Worm (Caenorhabditis elegans) whole organism, L4 larva: ENCODE results near the gene F59B10.2.

Source experiments
- F10B5.3 ChIP-seq: sonication (generic microtip); optimal IDR thresholded peaks from 2 replicates; lab custom pipeline; 2016; ENCODE audit warnings: mild to moderate bottlenecking, missing genetic modification characterization, missing compliant biosample characterization
- F37D6.2 ChIP-seq: sonication (generic microtip); optimal IDR thresholded peaks from 2 replicates; lab custom pipeline; 2016; ENCODE audit warnings: mild to moderate bottlenecking, missing genetic modification characterization, missing compliant biosample characterization
- F44E2.7 ChIP-seq: fragments of 200-800 bp; sonication (Bioruptor generic); IDR thresholded peaks from 2 replicates; pipeline ENCODE4 v2.1.2; 2022; ENCODE audit warnings: missing genetic modification characterization, missing compliant biosample characterization
- T20F7.1 ChIP-seq: fragments of 200-800 bp; sonication (Bioruptor generic); optimal IDR thresholded peaks from 2 replicates; lab custom pipeline; 2018; ENCODE audit warnings: mild to moderate bottlenecking, missing genetic modification characterization, missing compliant biosample characterization
- T26A8.4 ChIP-seq: fragments of 200-800 bp; sonication (Bioruptor generic); IDR thresholded peaks from 2 replicates; pipeline ENCODE4 v1.3.6; 2022; ENCODE audit warnings: missing genetic modification characterization, missing compliant biosample characterization
- Y5F2A.4 ChIP-seq: fragments of 200-800 bp; sonication (Bioruptor generic); optimal IDR thresholded peaks from 2 replicates; lab custom pipeline; 2018; ENCODE audit warnings: mild to moderate bottlenecking, missing genetic modification characterization, missing compliant biosample characterization
- ZK337.2 ChIP-seq: fragments of 200-800 bp; sonication (Bioruptor generic); IDR thresholded peaks from 2 replicates; pipeline ENCODE4 v1.3.6; 2022; ENCODE audit warnings: missing genetic modification reagents, missing genetic modification characterization, missing compliant biosample characterization
- aly-2 ChIP-seq: sonication (generic microtip); optimal IDR thresholded peaks from 2 replicates; lab custom pipeline; 2018; ENCODE audit warnings: missing biosample characterization, missing genetic modification characterization
- arid-1 ChIP-seq: fragments of 200-800 bp; sonication (Bioruptor generic); conservative IDR thresholded peaks from 2 replicates; pipeline ENCODE4 v1.3.6; 2022; ENCODE audit warnings: missing genetic modification reagents, missing genetic modification characterization, missing compliant biosample characterization
- ceh-20 ChIP-seq: fragments of 200-800 bp; sonication (Bioruptor generic); IDR thresholded peaks from 2 replicates; pipeline ENCODE4 v1.3.6; 2022; ENCODE audit warnings: missing genetic modification reagents, missing genetic modification characterization, missing compliant biosample characterization
- ceh-28 ChIP-seq: fragments of 150-350 bp; optimal IDR thresholded peaks from 2 replicates; lab custom pipeline; 2014; ENCODE audit warnings: missing biosample characterization, missing genetic modification reagents, missing genetic modification characterization
- ceh-44 ChIP-seq: fragments of 200-800 bp; sonication (Bioruptor generic); IDR thresholded peaks from 2 replicates; pipeline ENCODE4 v1.3.6; 2022; ENCODE audit warnings: missing genetic modification reagents, missing genetic modification characterization, missing compliant biosample characterization
- ceh-82 ChIP-seq: sonication (generic microtip); optimal IDR thresholded peaks from 2 replicates; lab custom pipeline; 2017; ENCODE audit warnings: missing biosample characterization, missing genetic modification characterization
- ces-1 ChIP-seq: fragments of 150-350 bp; sonication (generic microtip); optimal IDR thresholded peaks from 4 replicates; lab custom pipeline; 2014; ENCODE audit warnings: missing biosample characterization, missing genetic modification reagents, missing genetic modification characterization
- daf-16 ChIP-seq, 3 experiments: sonication (generic microtip); optimal IDR thresholded peaks; 2 replicates each; lab custom pipeline; 2016 to 2017; ENCODE audit warnings: missing genetic modification characterization in 3 of 3, missing genetic modification reagents in 3 of 3, mild to moderate bottlenecking in 2 of 3, missing compliant biosample characterization in 2 of 3, missing biosample characterization in 1 of 3, moderate library complexity in 1 of 3
- dmd-6 ChIP-seq: fragments of 200-800 bp; sonication (Bioruptor generic); IDR thresholded peaks from 2 replicates; pipeline ENCODE4 v1.3.6; 2022; ENCODE audit warnings: missing genetic modification reagents, missing genetic modification characterization, missing compliant biosample characterization
- dmd-8 ChIP-seq: fragments of 200-800 bp; sonication (Bioruptor generic); IDR thresholded peaks from 2 replicates; pipeline ENCODE4 v1.3.6; 2022; ENCODE audit warnings: missing genetic modification characterization, missing compliant biosample characterization
- dpl-1 ChIP-seq: fragments of 150-350 bp; optimal IDR thresholded peaks from 2 replicates; lab custom pipeline; 2014; ENCODE audit warnings: missing biosample characterization, missing genetic modification reagents, missing genetic modification characterization
- dve-1 ChIP-seq: sonication (generic microtip); optimal IDR thresholded peaks from 2 replicates; lab custom pipeline; 2017; ENCODE audit warnings: antibody characterized with exemption, mild to moderate bottlenecking, missing genetic modification characterization, missing compliant biosample characterization; ENCODE audit not compliant: insufficient read depth
- fkh-10 ChIP-seq: fragments of 150-350 bp; optimal IDR thresholded peaks from 2 replicates; lab custom pipeline; 2014; ENCODE audit warnings: missing biosample characterization, missing genetic modification reagents, missing genetic modification characterization
- gei-8 ChIP-seq: fragments of 200-800 bp; sonication (Bioruptor generic); optimal IDR thresholded peaks from 2 replicates; lab custom pipeline; 2018; ENCODE audit warnings: mild to moderate bottlenecking, missing genetic modification characterization, missing compliant biosample characterization
- hif-1 ChIP-seq, 2 experiments: sonication (generic microtip); optimal IDR thresholded peaks; 2 replicates each; lab custom pipeline; 2016 to 2017; ENCODE audit warnings: missing compliant biosample characterization in 2 of 2, missing genetic modification characterization in 2 of 2, missing genetic modification reagents in 2 of 2, missing genotype in 2 of 2, mild to moderate bottlenecking in 1 of 2
- hlh-11 ChIP-seq: fragments of 200-800 bp; sonication (Bioruptor generic); optimal IDR thresholded peaks from 2 replicates; lab custom pipeline; 2018; ENCODE audit warnings: mild to moderate bottlenecking, missing genetic modification characterization, missing compliant biosample characterization
- hlh-30 ChIP-seq: sonication (generic microtip); optimal IDR thresholded peaks from 2 replicates; lab custom pipeline; 2017; ENCODE audit warnings: antibody characterized with exemption, mild to moderate bottlenecking, missing genetic modification characterization, missing compliant biosample characterization; ENCODE audit not compliant: insufficient read depth
- jun-1 ChIP-seq: fragments of 150-350 bp; optimal IDR thresholded peaks from 2 replicates; lab custom pipeline; 2014; ENCODE audit warnings: missing biosample characterization, missing genetic modification reagents, missing genetic modification characterization
- lin-29 ChIP-seq: fragments of 200-800 bp; sonication (Bioruptor generic); IDR thresholded peaks from 2 replicates; pipeline ENCODE4 v1.3.6; 2022; ENCODE audit warnings: missing genetic modification reagents, missing genetic modification characterization, missing compliant biosample characterization
- lin-39 ChIP-seq: fragments of 150-350 bp; optimal IDR thresholded peaks from 2 replicates; lab custom pipeline; 2014; ENCODE audit warnings: missing biosample characterization, missing genetic modification reagents, missing genetic modification characterization
- lir-3 ChIP-seq: sonication (generic microtip); optimal IDR thresholded peaks from 2 replicates; lab custom pipeline; 2016; ENCODE audit warnings: mild to moderate bottlenecking, missing genetic modification characterization, missing compliant biosample characterization
- lsy-2 ChIP-seq, 2 experiments: fragments of 150-350 bp in 1 of 2; sonication (generic microtip) in 1 of 2; optimal IDR thresholded peaks; 2 replicates each; lab custom pipeline; 2014 to 2017; ENCODE audit warnings: missing biosample characterization in 2 of 2, missing genetic modification characterization in 2 of 2
- mdl-1 ChIP-seq, 2 experiments: fragments of 150-350 bp in 1 of 2; sonication (generic microtip) in 1 of 2; optimal IDR thresholded peaks; 2 replicates each; lab custom pipeline; 2014 to 2017; ENCODE audit warnings: missing biosample characterization in 2 of 2, missing genetic modification characterization in 2 of 2
- mep-1 ChIP-seq: fragments of 150-350 bp; sonication (generic microtip); optimal IDR thresholded peaks from 3 replicates; lab custom pipeline; 2014; ENCODE audit warnings: missing biosample characterization, missing genetic modification characterization
- nhr-237 ChIP-seq: sonication (generic microtip); optimal IDR thresholded peaks from 2 replicates; lab custom pipeline; 2017; ENCODE audit warnings: missing biosample characterization, missing genetic modification characterization
- nhr-25 ChIP-seq: sonication (generic microtip); optimal IDR thresholded peaks from 2 replicates; lab custom pipeline; 2017; ENCODE audit warnings: missing genetic modification characterization, mild to moderate bottlenecking, missing compliant biosample characterization, antibody characterized with exemption, moderate library complexity, borderline replicate concordance; ENCODE audit not compliant: insufficient read depth
- nhr-28 ChIP-seq: fragments of 150-350 bp; optimal IDR thresholded peaks from 2 replicates; lab custom pipeline; 2014; ENCODE audit warnings: missing biosample characterization, missing genetic modification characterization
- nhr-41 ChIP-seq: fragments of 200-800 bp; sonication (Bioruptor generic); IDR thresholded peaks from 2 replicates; pipeline ENCODE4 v1.3.6; 2022; ENCODE audit warnings: missing genetic modification reagents, missing genetic modification characterization, missing compliant biosample characterization
- nhr-42 ChIP-seq: fragments of 200-800 bp; sonication (Bioruptor generic); IDR thresholded peaks from 2 replicates; pipeline ENCODE4 v1.3.6; 2022; ENCODE audit warnings: missing genetic modification characterization, missing compliant biosample characterization
- nhr-6 ChIP-seq: fragments of 150-350 bp; optimal IDR thresholded peaks from 2 replicates; lab custom pipeline; 2014; ENCODE audit warnings: missing biosample characterization, missing genetic modification characterization
- php-3 ChIP-seq: fragments of 200-800 bp; sonication (Bioruptor generic); IDR thresholded peaks from 2 replicates; pipeline ENCODE4 v1.3.6; 2022; ENCODE audit warnings: missing genetic modification reagents, missing genetic modification characterization, missing compliant biosample characterization
- pqm-1 ChIP-seq: sonication (generic microtip); optimal IDR thresholded peaks from 2 replicates; lab custom pipeline; 2017; ENCODE audit warnings: missing biosample characterization, missing genetic modification characterization
- rbr-2 ChIP-seq: sonication (generic microtip); optimal IDR thresholded peaks from 2 replicates; lab custom pipeline; 2016; ENCODE audit warnings: missing genotype, missing genetic modification characterization, missing compliant biosample characterization
- skn-1 ChIP-seq: fragments of 150-350 bp; optimal IDR thresholded peaks from 2 replicates; lab custom pipeline; 2014; ENCODE audit warnings: missing biosample characterization, missing genetic modification characterization
- snpc-4 ChIP-seq: fragments of 150-350 bp; optimal IDR thresholded peaks from 2 replicates; lab custom pipeline; 2014; ENCODE audit warnings: missing biosample characterization, missing genetic modification characterization
- tag-97 ChIP-seq: fragments of 200-800 bp; sonication (Bioruptor generic); IDR thresholded peaks from 2 replicates; pipeline ENCODE4 v1.3.6; 2022; ENCODE audit warnings: missing genetic modification characterization, missing compliant biosample characterization
- tra-1 ChIP-seq: fragments of 200-800 bp; sonication (Bioruptor generic); IDR thresholded peaks from 2 replicates; pipeline ENCODE4 v1.3.6; 2022; ENCODE audit warnings: missing genetic modification reagents, missing genetic modification characterization, missing compliant biosample characterization
- unc-130 ChIP-seq: sonication (generic microtip); optimal IDR thresholded peaks from 2 replicates; lab custom pipeline; 2016; ENCODE audit warnings: missing genetic modification reagents, missing genetic modification characterization, missing compliant biosample characterization
- unc-39 ChIP-seq: sonication (generic microtip); optimal IDR thresholded peaks from 2 replicates; lab custom pipeline; 2017; ENCODE audit warnings: missing biosample characterization, missing genetic modification characterization
- unc-62 ChIP-seq, 3 experiments: fragments of 150-350 bp in 1 of 3; sonication (generic microtip); optimal IDR thresholded peaks in 2 of 3; peaks in 1 of 3; 1 replicate in 1 of 3; 2 replicates in 2 of 3; lab custom pipeline; 2014 to 2017; ENCODE audit warnings: missing biosample characterization in 3 of 3, missing genetic modification characterization in 3 of 3, missing genetic modification reagents in 3 of 3, missing genotype in 1 of 3
- zag-1 ChIP-seq: fragments of 150-350 bp; optimal IDR thresholded peaks from 2 replicates; lab custom pipeline; 2014; ENCODE audit warnings: missing biosample characterization, missing genetic modification characterization

F59B10.2 gene

ce11 chrII:10483860-10484259, 25.8 kb downstream of the F59B10.2 start:
- TF ChIP-seq unc-62 (GFP tag; optimal IDR thresholded peaks at IDR 0.05 in 1 of 2; lab: Kevin White, UChicago) = peak in 1 of 2 experiments; percentile 91
- no peak for TF ChIP-seq unc-62 (tag; optimal IDR thresholded peaks at IDR 0.05; lab: Kevin White, UChicago)
- TF ChIP-seq dve-1 (tag; lab: Kevin White, UChicago) = no peak

- TF ChIP-seq lir-3 (tag; lab: Kevin White, UChicago) (no peak), F10B5.3 (tag; lab: Kevin White, UChicago) (no peak), ceh-44 (GFP tag; lab: Robert Waterston, UW) (no peak), nhr-25 (tag; lab: Kevin White, UChicago) (no peak), hlh-11 (tag; lab: Kevin White, UChicago) (peak; percentile 2), nhr-6 (tag; lab: Kevin White, UChicago) (no peak), lin-29 (GFP tag; lab: Robert Waterston, UW) (no peak), nhr-28 (peak; percentile 61), daf-16 (GFP tag; optimal IDR thresholded peaks at IDR 0.05; lab: Kevin White, UChicago) (no peak), daf-16 (tag; optimal IDR thresholded peaks at IDR 0.05; lab: Kevin White, UChicago) (peak; percentile 81), zag-1 (tag; lab: Kevin White, UChicago) (no peak), rbr-2 (no peak), snpc-4 (tag; lab: Kevin White, UChicago) (no peak), unc-39 (no peak), fkh-10 (no peak), aly-2 (no peak), mdl-1 (tag; optimal IDR thresholded peaks at IDR 0.05; lab: Kevin White, UChicago) (no peak), gei-8 (GFP tag; lab: Kevin White, UChicago) (no peak), nhr-42 (GFP tag; lab: Robert Waterston, UW) (no peak), F37D6.2 (tag; lab: Kevin White, UChicago) (no peak), T20F7.1 (GFP tag; lab: Kevin White, UChicago) (no peak), nhr-41 (GFP tag; lab: Robert Waterston, UW) (no peak), skn-1 (no peak), lin-39 (no peak), dmd-6 (GFP tag; lab: Robert Waterston, UW) (peak; percentile 50; the same call in 1 of the 2 replicates), hif-1 (tag; optimal IDR thresholded peaks at IDR 0.05; lab: Kevin White, UChicago) (peak in 1 of 2 experiments; percentile 84), dmd-8 (GFP tag; lab: Robert Waterston, UW) (no peak), ceh-28 (no peak), unc-130 (no peak), dve-1 (tag; lab: Kevin White, UChicago) (peak; percentile 13), tra-1 (GFP tag; lab: Robert Waterston, UW) (no peak), mep-1 (tag; lab: Kevin White, UChicago) (no peak), pqm-1 (tag; lab: Kevin White, UChicago) (peak; percentile 84), Y5F2A.4 (GFP tag; lab: Kevin White, UChicago) (no peak), unc-62 (GFP tag; optimal IDR thresholded peaks at IDR 0.05 in 1 of 2; lab: Kevin White, UChicago) (peak in 1 of 2 experiments; percentile 27), unc-62 (tag; optimal IDR thresholded peaks at IDR 0.05; lab: Kevin White, UChicago) (no peak), lsy-2 (tag; optimal IDR thresholded peaks at IDR 0.05; lab: Kevin White, UChicago) (no peak), nhr-237 (tag; lab: Kevin White, UChicago) (no peak), jun-1 (tag; lab: Kevin White, UChicago) (no peak), F44E2.7 (GFP tag; lab: Robert Waterston, UW) (no peak), T26A8.4 (GFP tag; lab: Robert Waterston, UW) (no peak), ceh-82 (tag; lab: Kevin White, UChicago) (no peak), php-3 (GFP tag; lab: Robert Waterston, UW) (0 out of 2 replicates have a peak, but pooled peaks have one; percentile 40), ces-1 (no peak), dpl-1 (GFP tag; lab: Kevin White, UChicago) (no peak), hlh-30 (tag; lab: Kevin White, UChicago) (no peak), arid-1 (GFP tag; lab: Robert Waterston, UW) (no peak), ceh-20 (GFP tag; lab: Robert Waterston, UW) (no peak), tag-97 (GFP tag; lab: Robert Waterston, UW) (no peak), ZK337.2 (GFP tag; lab: Robert Waterston, UW) (no peak)
Measured at ce11 chrII:10482899-10483298, 26.7 kb downstream of the F59B10.2 start.
